Worm (Caenorhabditis elegans): ENCODE data around the gene Y7A5A.20.
A peak's percentile ranks its signal among the peaks of the same experiment; 100 is the strongest.

Y7A5A.20 gene

ce11 chrX:15831537-15831936, 3.4 kb downstream of the Y7A5A.20 start:
- no peak for TF ChIP-seq nhr-12 (tag; optimal IDR thresholded peaks at IDR 0.05)
- TF ChIP-seq ztf-4 (tag; optimal IDR thresholded peaks at IDR 0.05) = no peak
- TF ChIP-seq crh-2 (tag; optimal IDR thresholded peaks at IDR 0.05) = no peak
- TF ChIP-seq ceh-16 (tag; optimal IDR thresholded peaks at IDR 0.05) = no peak
- no peak for TF ChIP-seq nhr-6 (tag; optimal IDR thresholded peaks at IDR 0.05)
- TF ChIP-seq ZK546.5 (tag; optimal IDR thresholded peaks at IDR 0.05) = no peak
- no peak for TF ChIP-seq nhr-237 (tag; optimal IDR thresholded peaks at IDR 0.05)
- TF ChIP-seq unc-62 (GFP tag; optimal IDR thresholded peaks at IDR 0.05) = no peak
- TF ChIP-seq ztf-1 (GFP tag; conservative IDR thresholded peaks at IDR 0.05) = no peak
- TF ChIP-seq sem-4 (tag; optimal IDR thresholded peaks at IDR 0.05) = no peak
- no peak for TF ChIP-seq gmeb-1 (tag; optimal IDR thresholded peaks at IDR 0.05)
- no peak for TF ChIP-seq nhr-25 (tag; optimal IDR thresholded peaks at IDR 0.05)
- TF ChIP-seq lin-11 (tag; optimal IDR thresholded peaks at IDR 0.05) = no peak
- no peak for TF ChIP-seq nhr-21 (tag; optimal IDR thresholded peaks at IDR 0.05)
- no peak for TF ChIP-seq sma-9 (GFP tag; optimal IDR thresholded peaks at IDR 0.05)
- TF ChIP-seq sma-9 (tag; optimal IDR thresholded peaks at IDR 0.05) = no peak
- TF ChIP-seq alr-1 (tag; optimal IDR thresholded peaks at IDR 0.05) = no peak

- no peak for TF ChIP-seq mbf-1 (tag; optimal IDR thresholded peaks at IDR 0.05)
- no peak for TF ChIP-seq ama-1 (optimal IDR thresholded peaks at IDR 0.05)
- peak; percentile 46 for TF ChIP-seq fos-1 (tag; optimal IDR thresholded peaks at IDR 0.05)
- no peak for TF ChIP-seq nhr-77 (tag; optimal IDR thresholded peaks at IDR 0.05)
Measured at ce11 chrX:15838496-15838948, 10.4 kb downstream of the Y7A5A.20 start, which contains the start of gene acox-1.6. Gene acox-1.6, minus strand, starts transcription at chrX:15838546.

DNA sequence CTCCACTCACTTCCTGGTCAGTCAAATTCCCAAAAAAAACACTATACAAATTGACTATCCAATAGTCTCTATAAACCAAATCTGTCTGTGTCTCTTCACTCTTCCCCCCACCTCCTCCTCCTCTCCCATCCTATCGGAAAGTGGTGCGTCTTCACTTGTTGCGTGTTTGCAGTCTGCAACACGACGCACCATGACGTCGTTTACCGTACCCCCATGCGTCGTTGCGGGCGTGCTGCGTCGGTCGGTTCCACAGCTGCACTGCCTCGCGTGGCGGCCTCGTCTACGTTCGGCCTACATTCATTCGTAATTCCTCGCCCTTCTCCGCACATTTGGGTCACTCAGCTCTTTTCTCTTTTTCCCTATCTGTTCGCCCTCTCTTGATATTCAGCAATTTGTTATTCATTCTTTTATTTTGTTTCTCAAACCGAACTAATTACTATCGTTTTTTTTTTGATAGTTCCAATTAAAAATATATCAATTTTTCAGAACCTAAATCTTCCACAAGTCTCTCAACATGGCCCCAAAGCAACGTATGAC, 13.0 kb downstream of the Y7A5A.20 start, which contains the start of gene serp-1.1:
Gene serp-1.1 (plus strand): TSS at position 487 of the 537 bp plus-strand sequence.
- TF ChIP-seq lsy-2 (tag; optimal IDR thresholded peaks at IDR 0.05) (peak; percentile 99 to 100), nhr-6 (tag; optimal IDR thresholded peaks at IDR 0.05) (peak; percentile 95), ama-1 (optimal IDR thresholded peaks at IDR 0.05) (no peak), unc-39 (tag; optimal IDR thresholded peaks at IDR 0.05) (peak; percentile 78), egl-27 (tag; optimal IDR thresholded peaks at IDR 0.05) (peak; percentile 98), sma-3 (GFP tag; optimal IDR thresholded peaks at IDR 0.05) (peak; percentile 99), ceh-16 (tag; optimal IDR thresholded peaks at IDR 0.05) (peak; percentile 98), nhr-21 (tag; optimal IDR thresholded peaks at IDR 0.05) (peak; percentile 99), gmeb-1 (tag; optimal IDR thresholded peaks at IDR 0.05) (peak; percentile 90), ztf-4 (tag; optimal IDR thresholded peaks at IDR 0.05) (peak; percentile 95), ceh-82 (tag; optimal IDR thresholded peaks at IDR 0.05) (peak; percentile 93), snpc-4 (tag; optimal IDR thresholded peaks at IDR 0.05) (peak; percentile 91), lin-11 (tag; optimal IDR thresholded peaks at IDR 0.05) (peak; percentile 93), nhr-77 (tag; optimal IDR thresholded peaks at IDR 0.05) (peak; percentile 91), ztf-1 (GFP tag; conservative IDR thresholded peaks at IDR 0.05) (no peak), skn-1 (tag; optimal IDR thresholded peaks at IDR 0.05) (peak; percentile 64), peb-1 (tag; optimal IDR thresholded peaks at IDR 0.05) (peak; percentile 65), sem-4 (tag; optimal IDR thresholded peaks at IDR 0.05) (peak; percentile 99), alr-1 (tag; optimal IDR thresholded peaks at IDR 0.05) (no peak), mbf-1 (tag; optimal IDR thresholded peaks at IDR 0.05) (peak; percentile 13), blmp-1 (tag; optimal IDR thresholded peaks at IDR 0.05; ENCODE audit: insufficient read depth) (peak; percentile 82), nhr-23 (tag; optimal IDR thresholded peaks at IDR 0.05) (no peak), lin-39 (tag; optimal IDR thresholded peaks at IDR 0.05) (peak; percentile 61), dmd-4 (tag; optimal IDR thresholded peaks at IDR 0.05) (no peak), nhr-10 (tag; optimal IDR thresholded peaks at IDR 0.05) (peak; percentile 89), ztf-11 (tag; optimal IDR thresholded peaks at IDR 0.05) (peak; percentile 53), ZK546.5 (tag; optimal IDR thresholded peaks at IDR 0.05) (peak; percentile 62), nhr-12 (tag; optimal IDR thresholded peaks at IDR 0.05) (no peak), lin-13 (GFP tag; optimal IDR thresholded peaks at IDR 0.05) (peak; percentile 98), crh-2 (tag; optimal IDR thresholded peaks at IDR 0.05) (peak; percentile 100), sma-9 (GFP tag; optimal IDR thresholded peaks at IDR 0.05) (peak; percentile 99), sma-9 (tag; optimal IDR thresholded peaks at IDR 0.05) (peak; percentile 63), Y55F3AM.14 (GFP tag; optimal IDR thresholded peaks at IDR 0.05) (peak; percentile 98), elt-3 (tag; optimal IDR thresholded peaks at IDR 0.05) (no peak), unc-62 (GFP tag; optimal IDR thresholded peaks at IDR 0.05) (peak; percentile 71), nhr-237 (tag; optimal IDR thresholded peaks at IDR 0.05) (peak; percentile 78), nhr-129 (tag; optimal IDR thresholded peaks at IDR 0.05) (peak; percentile 99), mab-5 (tag; optimal IDR thresholded peaks at IDR 0.05) (peak; percentile 90), nhr-25 (tag; optimal IDR thresholded peaks at IDR 0.05) (peak; percentile 98), C34F6.9 (tag; optimal IDR thresholded peaks at IDR 0.05) (peak; percentile 94), nhr-11 (tag; optimal IDR thresholded peaks at IDR 0.05) (peak; percentile 3), F13H6.1 (tag; optimal IDR thresholded peaks at IDR 0.05) (peak; percentile 99), unc-55 (GFP tag; optimal IDR thresholded peaks at IDR 0.05) (peak; percentile 98), aly-2 (tag; optimal IDR thresholded peaks at IDR 0.05) (no peak), zag-1 (tag; optimal IDR thresholded peaks at IDR 0.05) (peak; percentile 99), mdl-1 (tag; optimal IDR thresholded peaks at IDR 0.05) (peak; percentile 96 to 97)

Measured in whole organism, L2 larva.